Fruit fly (Drosophila melanogaster) whole organism, prepupa: Measurements from ENCODE around the gene CG33177.

ENCODE experiments used
- Blimp-1 ChIP-seq: fragments of 200-800 bp; sonication (Bioruptor generic); optimal IDR thresholded peaks from 3 replicates; lab custom pipeline; 2017; ENCODE audit warnings: missing biosample characterization, missing genetic modification characterization, mild to moderate bottlenecking, moderate library complexity, missing genetic modification reagents
- CG10631 ChIP-seq: fragments of 200-800 bp; sonication (Bioruptor generic); optimal IDR thresholded peaks from 2 replicates; lab custom pipeline; 2016; ENCODE audit warnings: missing biosample characterization, missing genetic modification characterization
- CG10669 ChIP-seq: fragments of 200-800 bp; sonication (Bioruptor generic); optimal IDR thresholded peaks from 3 replicates; lab custom pipeline; 2018; ENCODE audit warnings: missing biosample characterization, mild to moderate bottlenecking, missing genetic modification characterization, moderate library complexity
- CG11294 ChIP-seq: fragments of 200-800 bp; sonication (Bioruptor generic); IDR thresholded peaks from 2 replicates; pipeline ENCODE4 v1.3.6; 2022; ENCODE audit warnings: missing biosample characterization, missing genetic modification characterization
- CG11762 ChIP-seq: fragments of 200-800 bp; sonication (Bioruptor generic); optimal IDR thresholded peaks from 3 replicates; lab custom pipeline; 2016; ENCODE audit warnings: missing biosample characterization, missing genetic modification characterization; ENCODE audit not compliant: insufficient read depth
- CG1621 ChIP-seq: fragments of 200-800 bp; sonication (Bioruptor generic); optimal IDR thresholded peaks from 3 replicates; lab custom pipeline; 2018; ENCODE audit warnings: missing biosample characterization, mild to moderate bottlenecking, missing genetic modification characterization
- CG16779 ChIP-seq: fragments of 200-800 bp; sonication (Bioruptor generic); optimal IDR thresholded peaks from 3 replicates; lab custom pipeline; 2017; ENCODE audit warnings: missing biosample characterization, mild to moderate bottlenecking, missing genetic modification characterization
- CG3032 ChIP-seq: fragments of 200-800 bp; optimal IDR thresholded peaks from 2 replicates; lab custom pipeline; 2019; ENCODE audit warnings: missing biosample characterization, mild to moderate bottlenecking, missing genetic modification characterization, moderate library complexity
- CG31627 ChIP-seq: fragments of 200-800 bp; sonication (Bioruptor generic); optimal IDR thresholded peaks from 3 replicates; lab custom pipeline; 2016; ENCODE audit warnings: missing biosample characterization, missing genetic modification characterization
- CG34406 ChIP-seq: fragments of 200-800 bp; sonication (Bioruptor generic); optimal IDR thresholded peaks from 3 replicates; lab custom pipeline; 2016; ENCODE audit warnings: missing biosample characterization, missing genetic modification characterization
- CG3919 ChIP-seq: fragments of 200-800 bp; sonication (Bioruptor generic); optimal IDR thresholded peaks from 3 replicates; lab custom pipeline; 2016; ENCODE audit warnings: missing biosample characterization, missing genetic modification characterization
- CG6163 ChIP-seq: fragments of 200-800 bp; sonication (Bioruptor generic); IDR thresholded peaks from 3 replicates; pipeline ENCODE4 v1.3.6; 2022; ENCODE audit warnings: missing biosample characterization, missing genetic modification characterization
- CG6276 ChIP-seq: fragments of 200-800 bp; sonication (Bioruptor generic); optimal IDR thresholded peaks from 2 replicates; lab custom pipeline; 2017; ENCODE audit warnings: missing biosample characterization, mild to moderate bottlenecking, missing genetic modification characterization
- CG6792 ChIP-seq: fragments of 200-800 bp; sonication (Bioruptor generic); optimal IDR thresholded peaks from 3 replicates; lab custom pipeline; 2016; ENCODE audit warnings: missing biosample characterization, missing genetic modification characterization
- CG6808 ChIP-seq: fragments of 200-800 bp; sonication (Bioruptor generic); optimal IDR thresholded peaks from 3 replicates; lab custom pipeline; 2017; ENCODE audit warnings: missing biosample characterization, missing genetic modification characterization, mild to moderate bottlenecking, moderate library complexity, missing genetic modification reagents
- CG7368 ChIP-seq: fragments of 200-800 bp; sonication (Bioruptor generic); optimal IDR thresholded peaks from 3 replicates; lab custom pipeline; 2016; ENCODE audit warnings: missing biosample characterization, missing genetic modification characterization
- CG8119 ChIP-seq: fragments of 200-800 bp; sonication (Bioruptor generic); IDR thresholded peaks from 3 replicates; pipeline ENCODE4 v1.3.6; 2022; ENCODE audit warnings: missing biosample characterization, missing genetic modification characterization
- CG8632 ChIP-seq: fragments of 200-800 bp; sonication (Bioruptor generic); optimal IDR thresholded peaks from 3 replicates; lab custom pipeline; 2016; ENCODE audit warnings: missing biosample characterization, missing genetic modification characterization
- Ets21C ChIP-seq: fragments of 200-800 bp; sonication (Bioruptor generic); optimal IDR thresholded peaks from 3 replicates; lab custom pipeline; 2016; ENCODE audit warnings: missing biosample characterization, missing genetic modification characterization
- Ets96B ChIP-seq: fragments of 200-800 bp; optimal IDR thresholded peaks from 2 replicates; lab custom pipeline; 2019; ENCODE audit warnings: missing biosample characterization, mild to moderate bottlenecking, missing genetic modification characterization, moderate library complexity
- Gug ChIP-seq: fragments of 200-800 bp; sonication (Bioruptor generic); IDR thresholded peaks from 2 replicates; pipeline ENCODE4 v1.3.6; 2022; ENCODE audit warnings: missing biosample characterization, missing genetic modification characterization
- Hr39 ChIP-seq: fragments of 200-800 bp; sonication (Bioruptor generic); optimal IDR thresholded peaks from 2 replicates; lab custom pipeline; 2016; ENCODE audit warnings: missing biosample characterization, missing genetic modification characterization
- Hr4 ChIP-seq: fragments of 200-800 bp; sonication (Bioruptor generic); optimal IDR thresholded peaks from 3 replicates; lab custom pipeline; 2016; ENCODE audit warnings: missing biosample characterization, missing genetic modification characterization
- Lpt ChIP-seq: fragments of 200-800 bp; sonication (Bioruptor generic); optimal IDR thresholded peaks from 3 replicates; lab custom pipeline; 2016; ENCODE audit warnings: missing biosample characterization, missing genetic modification characterization
- Smox ChIP-seq: fragments of 200-800 bp; sonication (Bioruptor generic); optimal IDR thresholded peaks from 3 replicates; lab custom pipeline; 2016; ENCODE audit warnings: missing biosample characterization, missing genetic modification characterization
- Sox14 ChIP-seq: fragments of 200-800 bp; sonication (Bioruptor generic); optimal IDR thresholded peaks from 3 replicates; lab custom pipeline; 2016; ENCODE audit warnings: missing biosample characterization, missing genetic modification characterization
- Sox15 ChIP-seq: fragments of 200-800 bp; sonication (Bioruptor generic); optimal IDR thresholded peaks from 3 replicates; lab custom pipeline; 2016; ENCODE audit warnings: missing biosample characterization, missing genetic modification characterization
- achi ChIP-seq: fragments of 200-800 bp; sonication (Bioruptor generic); optimal IDR thresholded peaks from 3 replicates; lab custom pipeline; 2016; ENCODE audit warnings: missing biosample characterization, missing genetic modification characterization
- acj6 ChIP-seq: fragments of 200-800 bp; sonication (Bioruptor generic); optimal IDR thresholded peaks from 3 replicates; lab custom pipeline; 2016; ENCODE audit warnings: missing biosample characterization, missing genetic modification characterization
- cyc ChIP-seq: fragments of 200-800 bp; sonication (Bioruptor generic); optimal IDR thresholded peaks from 3 replicates; lab custom pipeline; 2016; ENCODE audit warnings: missing biosample characterization, missing genetic modification characterization
- dsx ChIP-seq: fragments of 200-800 bp; optimal IDR thresholded peaks from 3 replicates; lab custom pipeline; 2019; ENCODE audit warnings: missing biosample characterization, mild to moderate bottlenecking, missing genetic modification characterization, moderate library complexity; ENCODE audit not compliant: poor library complexity, severe bottlenecking
- eg ChIP-seq: fragments of 200-800 bp; sonication (Bioruptor generic); IDR thresholded peaks from 3 replicates; pipeline ENCODE4 v1.3.6; 2022; ENCODE audit warnings: missing biosample characterization, missing genetic modification characterization
- esn ChIP-seq: fragments of 200-800 bp; sonication (Bioruptor generic); optimal IDR thresholded peaks from 2 replicates; lab custom pipeline; 2016; ENCODE audit warnings: missing biosample characterization, mild to moderate bottlenecking, missing genetic modification characterization, moderate library complexity
- fd59A ChIP-seq: fragments of 200-800 bp; sonication (Bioruptor generic); optimal IDR thresholded peaks from 2 replicates; lab custom pipeline; 2017; ENCODE audit warnings: missing biosample characterization, mild to moderate bottlenecking, missing genetic modification characterization, missing genetic modification reagents
- fd85E ChIP-seq: fragments of 200-800 bp; sonication (Bioruptor generic); optimal IDR thresholded peaks from 3 replicates; lab custom pipeline; 2016; ENCODE audit warnings: missing biosample characterization, missing genetic modification characterization
- lz ChIP-seq: fragments of 200-800 bp; sonication (Bioruptor generic); optimal IDR thresholded peaks from 3 replicates; lab custom pipeline; 2016; ENCODE audit warnings: missing biosample characterization, missing genetic modification characterization
- net ChIP-seq: fragments of 200-800 bp; sonication (Bioruptor generic); optimal IDR thresholded peaks from 3 replicates; lab custom pipeline; 2016; ENCODE audit warnings: missing biosample characterization, missing genetic modification characterization
- salr ChIP-seq, 2 experiments: fragments of 200-800 bp; sonication (Bioruptor generic); optimal IDR thresholded peaks; 3 replicates each; lab custom pipeline; 2016 to 2018; ENCODE audit warnings: missing biosample characterization in 2 of 2, missing genetic modification characterization in 2 of 2, mild to moderate bottlenecking in 1 of 2
- spab ChIP-seq: fragments of 200-800 bp; sonication (Bioruptor generic); optimal IDR thresholded peaks from 2 replicates; lab custom pipeline; 2017; ENCODE audit warnings: missing biosample characterization, mild to moderate bottlenecking, missing genetic modification characterization, missing genetic modification reagents
- ss ChIP-seq, 2 experiments: fragments of 200-800 bp; sonication (Bioruptor generic); optimal IDR thresholded peaks; 2 replicates in 1 of 2; 3 replicates in 1 of 2; lab custom pipeline; 2017 to 2018; ENCODE audit warnings: mild to moderate bottlenecking in 2 of 2, missing biosample characterization in 2 of 2, missing genetic modification characterization in 2 of 2, moderate library complexity in 1 of 2
- svp ChIP-seq: fragments of 200-800 bp; sonication (Bioruptor generic); peaks from one replicate; lab custom pipeline; 2016; ENCODE audit warnings: missing biosample characterization, missing genetic modification characterization
- topi ChIP-seq: fragments of 200-800 bp; sonication (Bioruptor generic); optimal IDR thresholded peaks from 3 replicates; lab custom pipeline; 2016; ENCODE audit warnings: missing biosample characterization, missing genetic modification characterization
- vri ChIP-seq: fragments of 200-800 bp; sonication (Bioruptor generic); optimal IDR thresholded peaks from 3 replicates; lab custom pipeline; 2016; ENCODE audit warnings: missing biosample characterization, mild to moderate bottlenecking, missing genetic modification characterization

CG33177 gene

DNA sequence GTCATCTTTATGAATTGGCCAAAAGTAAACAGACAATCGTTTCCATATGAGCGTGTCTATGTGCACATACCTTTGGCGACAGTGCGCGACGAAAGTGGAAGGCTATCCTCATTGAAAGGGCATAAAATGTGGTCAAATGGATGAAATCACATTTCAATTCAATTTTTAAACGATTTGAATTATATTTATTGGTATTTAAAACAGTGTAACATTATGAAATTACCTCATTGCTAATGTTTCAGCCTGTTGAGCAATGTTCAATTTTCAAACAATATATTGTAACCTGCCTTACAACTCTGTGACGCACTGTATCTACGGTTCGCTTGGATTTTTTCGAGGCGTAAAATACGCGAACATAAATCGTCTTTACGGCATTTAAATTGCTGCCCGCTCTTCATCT, 38.9 kb downstream of the CG33177 start (continued):
- TF ChIP-seq CG10631 (GFP tag; lab: Kevin White, UChicago) (no peak), topi (no peak), Smox (no peak), net (GFP tag; lab: Kevin White, UChicago) (no peak), CG11762 (GFP tag; lab: Kevin White, UChicago) (no peak), eg (GFP tag; lab: Robert Waterston, UW) (peak; percentile 41; the same call in 1 of the 3 replicates), dsx (no peak), Sox14 (GFP tag; lab: Kevin White, UChicago) (no peak), CG6792 (GFP tag; lab: Kevin White, UChicago) (no peak)

DNA sequence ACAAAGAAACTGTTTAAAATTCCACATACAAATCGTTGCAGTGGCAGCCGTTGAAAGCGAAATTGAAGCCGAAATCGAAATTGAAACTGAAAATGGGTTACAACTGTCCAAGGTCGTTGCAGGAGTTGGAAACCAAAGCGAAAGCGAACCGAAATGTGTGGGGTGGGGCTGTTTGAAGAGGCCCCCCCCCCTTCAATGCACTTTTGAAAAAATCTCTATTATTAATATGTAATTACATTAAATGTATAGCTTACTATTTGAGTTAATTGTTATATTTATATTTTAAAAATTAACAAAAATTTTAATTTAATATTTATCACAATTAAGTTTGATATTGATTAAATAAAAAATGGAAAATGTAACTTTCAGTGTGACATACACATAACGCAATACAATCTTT, 40.5 kb downstream of the CG33177 start:
- TF ChIP-seq fd85E (GFP tag; lab: Kevin White, UChicago) (no peak), salr (GFP tag; optimal IDR thresholded peaks at IDR 0.05; lab: Kevin White, UChicago) (no peak), net (GFP tag; lab: Kevin White, UChicago) (no peak), CG10631 (GFP tag; lab: Kevin White, UChicago) (no peak), CG1621 (no peak), CG31627 (no peak), Hr4 (GFP tag; lab: Kevin White, UChicago) (no peak), Ets96B (tag; lab: Kevin White, UChicago) (no peak), CG3919 (GFP tag; lab: Kevin White, UChicago) (no peak), CG6276 (GFP tag; lab: Kevin White, UChicago) (no peak), vri (GFP tag; lab: Kevin White, UChicago) (no peak), CG3032 (tag; lab: Kevin White, UChicago) (no peak), spab (GFP tag; lab: Kevin White, UChicago) (no peak), dsx (no peak)

DNA sequence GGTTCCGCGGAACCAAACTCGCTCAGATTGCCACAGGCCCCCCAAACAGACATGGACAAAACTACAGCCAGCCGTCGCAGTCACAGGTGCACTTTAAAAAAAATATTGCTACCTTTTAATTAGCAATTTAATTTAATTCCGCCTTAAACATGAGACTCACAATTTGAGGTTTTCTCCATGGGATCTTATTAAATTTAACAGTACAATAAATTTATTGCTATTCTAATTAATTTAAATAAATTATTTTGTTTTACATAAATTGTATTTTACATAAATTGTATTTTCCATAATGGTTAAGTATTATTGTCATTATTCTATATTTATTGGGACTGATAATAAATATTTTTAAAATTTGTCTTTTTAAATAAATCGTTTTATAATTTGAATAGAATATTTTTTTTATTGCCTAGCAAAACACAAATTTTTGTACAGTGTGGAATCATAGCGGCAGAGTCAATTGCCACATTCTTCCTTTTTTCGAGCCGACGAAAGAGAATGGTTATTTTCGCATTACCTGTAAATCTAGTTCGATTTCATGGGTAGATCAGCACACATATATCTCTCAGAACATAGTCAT, 42.3 kb downstream of the CG33177 start:
- no peak for TF ChIP-seq Sox15 (GFP tag; lab: Kevin White, UChicago)
- no peak for TF ChIP-seq CG1621
- no peak for TF ChIP-seq CG8632 (GFP tag; lab: Kevin White, UChicago)
- TF ChIP-seq fd59A (GFP tag; lab: Kevin White, UChicago): no peak
- no peak for TF ChIP-seq lz (GFP tag; lab: Kevin White, UChicago)
- TF ChIP-seq CG34406 (GFP tag; lab: Kevin White, UChicago): no peak
- TF ChIP-seq fd85E (GFP tag; lab: Kevin White, UChicago): no peak
- TF ChIP-seq salr (GFP tag; optimal IDR thresholded peaks at IDR 0.05; lab: Kevin White, UChicago): peak in 1 of 2 experiments; percentile 75
- TF ChIP-seq CG6276 (GFP tag; lab: Kevin White, UChicago): peak; percentile 72
- TF ChIP-seq Blimp-1: no peak
- TF ChIP-seq CG6808 (GFP tag; lab: Kevin White, UChicago): peak; percentile 27
- peak; percentile 4 for TF ChIP-seq achi (GFP tag; lab: Kevin White, UChicago)
- peak; percentile 36 for TF ChIP-seq dsx
- no peak for TF ChIP-seq esn
- TF ChIP-seq CG3919 (GFP tag; lab: Kevin White, UChicago): peak; percentile 7
- no peak for TF ChIP-seq CG11762 (GFP tag; lab: Kevin White, UChicago)
- TF ChIP-seq CG31627: no peak
- no peak for TF ChIP-seq Sox14 (GFP tag; lab: Kevin White, UChicago)
- no peak for TF ChIP-seq vri (GFP tag; lab: Kevin White, UChicago)
- no peak for TF ChIP-seq CG10669 (GFP tag; lab: Kevin White, UChicago)
- TF ChIP-seq ss (GFP tag; optimal IDR thresholded peaks at IDR 0.05; lab: Kevin White, UChicago): peak in 1 of 2 experiments; percentile 18
- TF ChIP-seq net (GFP tag; lab: Kevin White, UChicago): peak; percentile 23
- TF ChIP-seq Lpt: peak; percentile 30
- TF ChIP-seq cyc (GFP tag; lab: Kevin White, UChicago): no peak
- peak; percentile 35 for TF ChIP-seq Ets96B (tag; lab: Kevin White, UChicago)
- peak; percentile 49 for TF ChIP-seq CG3032 (tag; lab: Kevin White, UChicago)
- TF ChIP-seq svp (GFP tag; lab: Kevin White, UChicago): no peak
- TF ChIP-seq CG7368 (GFP tag; lab: Kevin White, UChicago): no peak
- TF ChIP-seq CG6792 (GFP tag; lab: Kevin White, UChicago): no peak
- TF ChIP-seq CG16779: no peak
- TF ChIP-seq CG11294 (GFP tag; lab: Robert Waterston, UW): no peak
- TF ChIP-seq acj6 (GFP tag; lab: Kevin White, UChicago): peak; percentile 7
- peak; percentile 59; the same call in 2 of the 3 replicates for TF ChIP-seq CG8119 (GFP tag; lab: Robert Waterston, UW)
- peak; percentile 47; the same call in 1 of the 2 replicates for TF ChIP-seq Gug (GFP tag; lab: Robert Waterston, UW)
- no peak for TF ChIP-seq Smox
- TF ChIP-seq CG6163 (GFP tag; lab: Robert Waterston, UW): peak; percentile 48; the same call in 2 of the 3 replicates
- no peak for TF ChIP-seq Hr4 (GFP tag; lab: Kevin White, UChicago)
- TF ChIP-seq CG10631 (GFP tag; lab: Kevin White, UChicago): peak; percentile 42
- no peak for TF ChIP-seq Ets21C (GFP tag; lab: Kevin White, UChicago)
- no peak for TF ChIP-seq Hr39 (GFP tag; lab: Kevin White, UChicago)
